Fruit fly (Drosophila melanogaster): ENCODE measurements around the gene pie.
A peak's percentile ranks its signal among the peaks of the same experiment; 100 is the strongest.

The pie gene

DNA sequence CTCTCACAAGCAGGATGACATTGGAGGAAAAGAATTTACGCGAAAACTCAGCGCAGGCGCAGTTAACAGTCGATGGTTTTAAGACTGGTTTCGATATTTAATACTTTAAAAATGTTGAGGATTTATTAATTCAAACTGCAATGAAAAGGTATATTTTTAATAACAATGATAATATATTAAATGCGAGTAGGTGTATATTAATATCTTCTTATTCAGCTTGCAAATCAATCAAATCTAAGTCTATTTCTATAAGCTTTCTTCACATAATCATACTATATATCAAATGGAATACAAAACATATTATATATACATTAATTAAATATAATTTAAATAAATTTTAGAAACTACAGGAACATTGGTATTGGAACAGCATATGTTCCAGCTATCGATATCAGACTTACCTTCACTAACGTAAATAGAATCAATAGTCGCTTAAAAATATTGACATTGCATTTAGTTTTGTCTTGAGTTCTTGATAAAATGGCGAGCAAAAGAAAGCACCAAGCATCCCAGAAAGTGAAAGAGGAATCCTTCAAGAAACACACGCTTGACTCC is 13.1 kb upstream of the pie start, which contains the start of the genes TBC1D16 and holn1 (continued):
- TF ChIP-seq CG15696 (tag; optimal IDR thresholded peaks at IDR 0.05) (peak; percentile 29), stwl (tag; optimal IDR thresholded peaks at IDR 0.05) (peak; percentile 44), nmo (GFP tag; optimal IDR thresholded peaks at IDR 0.05) (peak; percentile 15), CG14710 (tag; optimal IDR thresholded peaks at IDR 0.05) (peak; percentile 37)

DNA sequence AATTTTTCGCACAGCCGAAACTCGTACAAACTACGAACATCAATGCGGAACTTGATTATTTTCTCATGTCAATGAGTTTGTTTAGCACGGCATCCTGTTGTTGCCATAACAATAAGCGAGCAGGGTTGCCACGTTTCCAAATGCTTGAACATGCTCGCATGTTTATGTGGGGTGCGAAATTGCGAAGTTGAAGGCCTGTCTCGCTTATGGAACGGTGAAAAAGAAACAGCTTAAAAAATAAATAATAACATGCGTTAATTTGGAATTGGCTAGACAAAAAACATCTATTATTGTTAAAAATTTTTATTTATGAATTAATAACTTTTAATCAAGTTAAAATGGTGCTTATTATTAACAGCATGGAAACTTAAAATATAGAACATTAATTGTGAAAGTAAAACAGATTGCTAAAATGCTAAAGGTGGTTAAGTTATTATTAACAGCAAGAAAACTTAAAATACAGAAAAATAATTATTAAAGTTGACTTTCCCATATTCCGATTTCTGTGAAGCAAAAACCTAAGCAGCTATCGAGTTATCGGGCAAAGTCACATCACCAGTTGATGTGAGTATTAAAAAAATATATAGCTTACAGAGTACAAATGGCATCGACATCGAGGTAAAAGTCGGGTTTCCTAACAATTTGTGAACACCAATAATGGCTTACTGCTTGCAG is 8.4 kb upstream of the pie start, which contains the start of the genes Bug22 and TfIIB:
Gene Bug22, minus strand, starts transcription at position 117 of the 675 bp plus-strand sequence.
Gene TfIIB, plus strand, starts transcription at position 537 of the 675 bp plus-strand sequence.
- TF ChIP-seq zfh1 (GFP tag; IDR thresholded peaks at IDR 0.05) (peak; percentile 78), CG18476 (GFP tag; optimal IDR thresholded peaks at IDR 0.05) (peak; percentile 57), CG3407 (GFP tag; optimal IDR thresholded peaks at IDR 0.05) (peak; percentile 18), CG34224 (GFP tag; IDR thresholded peaks at IDR 0.05; ENCODE audit: partially characterized antibody) (0 out of 3 replicates have a peak, but pooled peaks have one; percentile 8), CG10654 (GFP tag; optimal IDR thresholded peaks at IDR 0.05) (peak; percentile 50), CG12104 (GFP tag; optimal IDR thresholded peaks at IDR 0.05) (peak; percentile 60), cas (GFP tag; IDR thresholded peaks at IDR 0.05) (no peak), ci (GFP tag; IDR thresholded peaks at IDR 0.05) (peak; percentile 88), gcm (GFP tag; optimal IDR thresholded peaks at IDR 0.05) (no peak), tll (GFP tag; optimal IDR thresholded peaks at IDR 0.05) (peak in 1 of 2 experiments; percentile 50), pum (GFP tag; optimal IDR thresholded peaks at IDR 0.05) (peak; percentile 46), CG4282 (GFP tag; optimal IDR thresholded peaks at IDR 0.05) (peak; percentile 26), dm (GFP tag; optimal IDR thresholded peaks at IDR 0.05) (peak; percentile 74), gfzf (GFP tag; optimal IDR thresholded peaks at IDR 0.05) (peak; percentile 15), bab2 (GFP tag; optimal IDR thresholded peaks at IDR 0.05) (peak; percentile 66), CG9876 (GFP tag; optimal IDR thresholded peaks at IDR 0.05) (peak; percentile 41), wor (GFP tag; IDR thresholded peaks at IDR 0.05) (no peak), CG30403 (GFP tag; optimal IDR thresholded peaks at IDR 0.05) (peak; percentile 88), Oaz (GFP tag; IDR thresholded peaks at IDR 0.05) (peak; percentile 23; the same call in 1 of the 2 replicates), Dad (GFP tag; optimal IDR thresholded peaks at IDR 0.05) (peak; percentile 39), pfk (GFP tag; optimal IDR thresholded peaks at IDR 0.05) (peak; percentile 93), CG5180 (GFP tag; optimal IDR thresholded peaks at IDR 0.05) (no peak), Sox100B (GFP tag; optimal IDR thresholded peaks at IDR 0.05) (peak; percentile 39), sob (GFP tag; IDR thresholded peaks at IDR 0.05) (peak; percentile 68), CG12236 (GFP tag; optimal IDR thresholded peaks at IDR 0.05) (peak; percentile 41), ssp (GFP tag; IDR thresholded peaks at IDR 0.05) (peak; percentile 57), ara (GFP tag; IDR thresholded peaks at IDR 0.05) (peak; percentile 38; the same call in 1 of the 2 replicates), CG18619 (GFP tag; optimal IDR thresholded peaks at IDR 0.05) (peak; percentile 35), sug (tag; optimal IDR thresholded peaks at IDR 0.05) (peak; percentile 75), CG6765 (GFP tag; optimal IDR thresholded peaks at IDR 0.05) (no peak), Dek (tag; optimal IDR thresholded peaks at IDR 0.05) (peak; percentile 76), lilli (GFP tag; optimal IDR thresholded peaks at IDR 0.05) (peak; percentile 86), CG17361 (GFP tag; IDR thresholded peaks at IDR 0.05) (peak; percentile 83; the same call in 2 of the 3 replicates), maf-S (GFP tag; optimal IDR thresholded peaks at IDR 0.05) (peak; percentile 62), D (optimal IDR thresholded peaks at IDR 0.05) (no peak), D (GFP tag; optimal IDR thresholded peaks at IDR 0.05) (peak; percentile 23), nerfin-1 (tag; optimal IDR thresholded peaks at IDR 0.05) (peak; percentile 43), CG8924 (tag; optimal IDR thresholded peaks at IDR 0.05) (peak; percentile 83), rib (GFP tag; IDR thresholded peaks at IDR 0.05) (peak; percentile 79), aop (GFP tag; IDR thresholded peaks at IDR 0.05) (no peak), slbo (GFP tag; IDR thresholded peaks at IDR 0.05) (peak; percentile 86), Atf3 (GFP tag; optimal IDR thresholded peaks at IDR 0.05) (peak; percentile 47), Hmx (GFP tag; optimal IDR thresholded peaks at IDR 0.05) (peak; percentile 26), lbe (GFP tag; optimal IDR thresholded peaks at IDR 0.05) (peak; percentile 31)
